Worm (Caenorhabditis elegans) whole organism, late embryonic: ENCODE results near the gene C30G4.4.

Source experiments
- ceh-34 ChIP-seq: sonication (generic microtip); optimal IDR thresholded peaks from 2 replicates; lab custom pipeline; 2016; ENCODE audit warnings: mild to moderate bottlenecking, missing genetic modification characterization, missing compliant biosample characterization

C30G4.4 gene

DNA sequence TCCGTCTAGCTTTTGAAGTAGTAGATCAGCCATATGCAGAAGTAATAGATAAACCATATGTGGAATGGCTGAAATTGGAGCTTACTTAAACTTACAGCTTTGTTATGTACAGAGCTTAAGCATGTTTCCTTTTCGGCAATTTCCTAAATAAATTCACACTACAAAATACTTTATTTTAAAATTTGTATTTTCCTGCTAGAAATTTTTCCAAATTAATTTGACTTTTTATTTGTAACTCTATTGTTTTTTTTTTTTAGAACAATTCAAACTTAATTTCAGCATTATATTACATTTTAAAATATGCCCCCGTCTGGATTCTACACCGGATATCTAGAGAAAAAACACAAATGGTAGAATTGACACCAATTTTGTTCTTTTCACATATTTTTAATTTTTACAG, 58.8 kb downstream of the C30G4.4 start, which contains the start of gene F35B3.3:
TSS of gene F35B3.3 (plus strand) at position 301 of the 400 bp plus-strand sequence.
- no peak for TF ChIP-seq ceh-34
